Worm (Caenorhabditis elegans) whole organism, young adult: ENCODE data around the gene hpo-10.

Experiments used
- nfyb-1 ChIP-seq: fragments of 200-800 bp; sonication (Bioruptor generic); IDR thresholded peaks from 2 replicates; pipeline ENCODE4 v1.3.6; 2022; ENCODE audit warnings: missing genetic modification reagents, missing genetic modification characterization, missing compliant biosample characterization
- repo-1 ChIP-seq: sonication (generic microtip); optimal IDR thresholded peaks from 2 replicates; lab custom pipeline; 2017; ENCODE audit warnings: mild to moderate bottlenecking, missing genetic modification characterization, missing compliant biosample characterization
- unc-62 ChIP-seq: fragments of 150-350 bp; optimal IDR thresholded peaks from 2 replicates; lab custom pipeline; 2014; ENCODE audit warnings: missing biosample characterization, missing genetic modification reagents, missing genetic modification characterization

DNA sequence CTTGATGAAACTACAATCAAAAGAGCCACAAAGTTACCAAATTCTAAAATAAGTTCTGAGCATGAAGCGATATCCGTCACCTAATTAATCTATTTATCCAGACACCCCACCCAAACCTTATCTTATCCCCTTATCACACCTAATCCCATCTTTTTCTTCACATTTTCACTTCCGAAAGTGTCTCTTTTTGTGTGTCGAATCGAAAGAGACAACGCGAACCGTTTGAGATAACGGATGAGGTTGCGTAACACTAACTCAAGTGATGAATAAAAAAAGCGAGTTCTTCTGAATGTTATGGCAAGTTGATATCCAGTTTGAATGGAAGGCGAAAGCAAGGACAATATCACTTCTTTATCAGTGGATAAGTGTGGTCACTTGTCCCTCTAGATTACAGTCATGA is 4.2 kb downstream of the hpo-10 start:
- TF ChIP-seq unc-62 (GFP tag; lab: Kevin White, UChicago), result no peak
- no peak for TF ChIP-seq repo-1 (tag; lab: Kevin White, UChicago)
- TF ChIP-seq nfyb-1 (GFP tag; lab: Robert Waterston, UW), result no peak
